ENCODE assay signal across 3 fruit fly cellular contexts in genomic region chr3R:31597736-31598431, dm6.
TF ChIP-seq lines count a peak whose summit lies in the region.

No protein-coding gene starts in this region.

- no peak for TF ChIP-seq CTCF in whole organism, embryonic (GFP tag; optimal IDR thresholded peaks at IDR 0.05; lab: Kevin White, UChicago)

TF ChIP-seq in whole organism, 6 proteins besides CTCF, POLR2A, EP300 and RAD21:
- TF ChIP-seq psq (optimal IDR thresholded peaks at IDR 0.05; lab: Kevin White, UChicago) (no peak), pan (optimal IDR thresholded peaks at IDR 0.05; lab: Kevin White, UChicago) (peak; percentile 21)

TF ChIP-seq in whole organism, adult, 20 proteins besides CTCF, POLR2A, EP300 and RAD21:
- TF ChIP-seq CG12768 (GFP tag; optimal IDR thresholded peaks at IDR 0.05; lab: Kevin White, UChicago) (no peak), kay (GFP tag; lab: Kevin White, UChicago; ENCODE audit: borderline replicate concordance) (peak; percentile 71)
TF ChIP-seq in whole organism, adult: peak in this region for 1.

TF ChIP-seq in whole organism, embryonic, 481 proteins besides CTCF, POLR2A, EP300 and RAD21:
- TF ChIP-seq CG10274 (GFP tag; optimal IDR thresholded peaks at IDR 0.05; lab: Kevin White, UChicago) (no peak), CG1647 (GFP tag; optimal IDR thresholded peaks at IDR 0.05; lab: Kevin White, UChicago) (no peak), CG5180 (GFP tag; optimal IDR thresholded peaks at IDR 0.05; lab: Kevin White, UChicago) (no peak), CG18476 (GFP tag; optimal IDR thresholded peaks at IDR 0.05; lab: Kevin White, UChicago) (peak; percentile 55), corto (GFP tag; optimal IDR thresholded peaks at IDR 0.05; lab: Kevin White, UChicago) (no peak), bab2 (GFP tag; optimal IDR thresholded peaks at IDR 0.05; lab: Kevin White, UChicago) (no peak), CG11085 (GFP tag; IDR thresholded peaks at IDR 0.05; lab: Robert Waterston, UW) (no peak), NFAT (GFP tag; IDR thresholded peaks at IDR 0.05; lab: Robert Waterston, UW) (no peak), sna (GFP tag; IDR thresholded peaks at IDR 0.05; lab: Robert Waterston, UW; ENCODE audit: partially characterized antibody) (no peak), CG34376 (GFP tag; optimal IDR thresholded peaks at IDR 0.05; lab: Kevin White, UChicago) (peak; percentile 48), Pdp1 (GFP tag; optimal IDR thresholded peaks at IDR 0.05; lab: Kevin White, UChicago) (peak in 1 of 2 experiments; percentile 91), CG7987 (GFP tag; optimal IDR thresholded peaks at IDR 0.05; lab: Kevin White, UChicago) (no peak), zen2 (GFP tag; IDR thresholded peaks at IDR 0.05; lab: Robert Waterston, UW; ENCODE audit: partially characterized antibody) (no peak), insv (GFP tag; optimal IDR thresholded peaks at IDR 0.05; lab: Kevin White, UChicago) (no peak), lola (GFP tag; optimal IDR thresholded peaks at IDR 0.05; lab: Kevin White, UChicago) (no peak), gro (GFP tag; optimal IDR thresholded peaks at IDR 0.05; lab: Kevin White, UChicago) (no peak), Rfx (GFP tag; IDR thresholded peaks at IDR 0.05; lab: Robert Waterston, UW) (0 out of 2 replicates have a peak, but pooled peaks have one; percentile 1), hkb (optimal IDR thresholded peaks at IDR 0.05; lab: Kevin White, UChicago) (no peak), hkb (GFP tag; IDR thresholded peaks at IDR 0.05; lab: Robert Waterston, UW) (0 out of 2 replicates have a peak, but pooled peaks have one; percentile 2), NK7.1 (GFP tag; optimal IDR thresholded peaks at IDR 0.05; lab: Kevin White, UChicago) (no peak), Kr (GFP tag; optimal IDR thresholded peaks at IDR 0.05; lab: Kevin White, UChicago) (no peak), crc (GFP tag; optimal IDR thresholded peaks at IDR 0.05; lab: Kevin White, UChicago) (no peak), CoRest (tag; optimal IDR thresholded peaks at IDR 0.05; lab: Kevin White, UChicago) (no peak), pho (GFP tag; optimal IDR thresholded peaks at IDR 0.05; lab: Kevin White, UChicago) (no peak), CG10321 (GFP tag; IDR thresholded peaks at IDR 0.05; lab: Robert Waterston, UW) (no peak), emc (GFP tag; optimal IDR thresholded peaks at IDR 0.05; lab: Kevin White, UChicago) (no peak), CG4328 (GFP tag; optimal IDR thresholded peaks at IDR 0.05; lab: Kevin White, UChicago) (no peak), stc (GFP tag; IDR thresholded peaks at IDR 0.05; lab: Robert Waterston, UW) (no peak), CG10979 (tag; optimal IDR thresholded peaks at IDR 0.05; lab: Kevin White, UChicago) (no peak), dpn (GFP tag; optimal IDR thresholded peaks at IDR 0.05; lab: Kevin White, UChicago) (no peak), Opbp (GFP tag; IDR thresholded peaks at IDR 0.05; lab: Robert Waterston, UW; ENCODE audit: partially characterized antibody) (no peak), CG17829 (tag; optimal IDR thresholded peaks at IDR 0.05; lab: Kevin White, UChicago) (no peak), Rx (GFP tag; IDR thresholded peaks at IDR 0.05; lab: Robert Waterston, UW) (no peak), CG6689 (GFP tag; IDR thresholded peaks at IDR 0.05; lab: Robert Waterston, UW) (no peak), Deaf1 (tag; optimal IDR thresholded peaks at IDR 0.05; lab: Kevin White, UChicago) (no peak), crol (GFP tag; IDR thresholded peaks at IDR 0.05; lab: Robert Waterston, UW) (no peak), MTF-1 (GFP tag; optimal IDR thresholded peaks at IDR 0.05; lab: Kevin White, UChicago; ENCODE audit: borderline replicate concordance) (no peak), pum (GFP tag; optimal IDR thresholded peaks at IDR 0.05; lab: Kevin White, UChicago) (no peak), sens (GFP tag; lab: Kevin White, UChicago) (peak; percentile 54), sima (GFP tag; optimal IDR thresholded peaks at IDR 0.05; lab: Kevin White, UChicago) (no peak), Hand (GFP tag; optimal IDR thresholded peaks at IDR 0.05; lab: Kevin White, UChicago) (no peak), Dp (GFP tag; optimal IDR thresholded peaks at IDR 0.05; lab: Kevin White, UChicago) (no peak), CG6813 (GFP tag; optimal IDR thresholded peaks at IDR 0.05; lab: Kevin White, UChicago) (no peak), Med (GFP tag; lab: Kevin White, UChicago) (peak; percentile 1)
